Fruit fly (Drosophila melanogaster) whole organism, prepupa: ENCODE data around the gene Edg91.
A peak's percentile ranks its signal among the peaks of the same experiment; 100 is the strongest.

Source experiments
- CG10631 ChIP-seq: fragments of 200-800 bp; sonication (Bioruptor generic); optimal IDR thresholded peaks from 2 replicates; lab custom pipeline; 2016; ENCODE audit warnings: missing biosample characterization, missing genetic modification characterization
- CG10669 ChIP-seq: fragments of 200-800 bp; sonication (Bioruptor generic); optimal IDR thresholded peaks from 3 replicates; lab custom pipeline; 2018; ENCODE audit warnings: missing biosample characterization, mild to moderate bottlenecking, missing genetic modification characterization, moderate library complexity
- CG11294 ChIP-seq: fragments of 200-800 bp; sonication (Bioruptor generic); IDR thresholded peaks from 2 replicates; pipeline ENCODE4 v1.3.6; 2022; ENCODE audit warnings: missing biosample characterization, missing genetic modification characterization
- CG16779 ChIP-seq: fragments of 200-800 bp; sonication (Bioruptor generic); optimal IDR thresholded peaks from 3 replicates; lab custom pipeline; 2017; ENCODE audit warnings: missing biosample characterization, mild to moderate bottlenecking, missing genetic modification characterization
- CG3032 ChIP-seq: fragments of 200-800 bp; optimal IDR thresholded peaks from 2 replicates; lab custom pipeline; 2019; ENCODE audit warnings: missing biosample characterization, mild to moderate bottlenecking, missing genetic modification characterization, moderate library complexity
- CG31627 ChIP-seq: fragments of 200-800 bp; sonication (Bioruptor generic); optimal IDR thresholded peaks from 3 replicates; lab custom pipeline; 2016; ENCODE audit warnings: missing biosample characterization, missing genetic modification characterization
- CG32006 ChIP-seq: fragments of 200-800 bp; sonication (Bioruptor generic); optimal IDR thresholded peaks from 3 replicates; lab custom pipeline; 2017; ENCODE audit warnings: missing biosample characterization, mild to moderate bottlenecking, missing genetic modification characterization
- CG3919 ChIP-seq: fragments of 200-800 bp; sonication (Bioruptor generic); optimal IDR thresholded peaks from 3 replicates; lab custom pipeline; 2016; ENCODE audit warnings: missing biosample characterization, missing genetic modification characterization
- CG6276 ChIP-seq: fragments of 200-800 bp; sonication (Bioruptor generic); optimal IDR thresholded peaks from 2 replicates; lab custom pipeline; 2017; ENCODE audit warnings: missing biosample characterization, mild to moderate bottlenecking, missing genetic modification characterization
- CG6854 ChIP-seq: fragments of 200-800 bp; sonication (Bioruptor generic); optimal IDR thresholded peaks from 2 replicates; lab custom pipeline; 2017; ENCODE audit warnings: missing biosample characterization, mild to moderate bottlenecking, missing genetic modification characterization
- CG7368 ChIP-seq: fragments of 200-800 bp; sonication (Bioruptor generic); optimal IDR thresholded peaks from 3 replicates; lab custom pipeline; 2016; ENCODE audit warnings: missing biosample characterization, missing genetic modification characterization
- CG8119 ChIP-seq: fragments of 200-800 bp; sonication (Bioruptor generic); IDR thresholded peaks from 3 replicates; pipeline ENCODE4 v1.3.6; 2022; ENCODE audit warnings: missing biosample characterization, missing genetic modification characterization
- CG8319 ChIP-seq: fragments of 200-800 bp; sonication (Bioruptor generic); optimal IDR thresholded peaks from 3 replicates; lab custom pipeline; 2016; ENCODE audit warnings: missing biosample characterization, missing genetic modification characterization
- CG9139 ChIP-seq: fragments of 200-800 bp; sonication (Bioruptor generic); optimal IDR thresholded peaks from 3 replicates; lab custom pipeline; 2017; ENCODE audit warnings: missing biosample characterization, mild to moderate bottlenecking, missing genetic modification characterization
- Eip78C ChIP-seq: fragments of 200-800 bp; sonication (Bioruptor generic); peaks from one replicate; lab custom pipeline; 2016; ENCODE audit warnings: missing biosample characterization, missing genetic modification characterization
- Eip93F ChIP-seq: fragments of 200-800 bp; sonication (Bioruptor generic); optimal IDR thresholded peaks from 2 replicates; lab custom pipeline; 2016; ENCODE audit warnings: missing biosample characterization, mild to moderate bottlenecking, missing genetic modification characterization
- Ets21C ChIP-seq: fragments of 200-800 bp; sonication (Bioruptor generic); optimal IDR thresholded peaks from 3 replicates; lab custom pipeline; 2016; ENCODE audit warnings: missing biosample characterization, missing genetic modification characterization
- Gug ChIP-seq: fragments of 200-800 bp; sonication (Bioruptor generic); IDR thresholded peaks from 2 replicates; pipeline ENCODE4 v1.3.6; 2022; ENCODE audit warnings: missing biosample characterization, missing genetic modification characterization
- Hr38 ChIP-seq: sonication (Bioruptor generic); optimal IDR thresholded peaks from 2 replicates; lab custom pipeline; 2016; ENCODE audit warnings: missing biosample characterization, missing genetic modification characterization
- Hr39 ChIP-seq: fragments of 200-800 bp; sonication (Bioruptor generic); optimal IDR thresholded peaks from 2 replicates; lab custom pipeline; 2016; ENCODE audit warnings: missing biosample characterization, missing genetic modification characterization
- Hr4 ChIP-seq: fragments of 200-800 bp; sonication (Bioruptor generic); optimal IDR thresholded peaks from 3 replicates; lab custom pipeline; 2016; ENCODE audit warnings: missing biosample characterization, missing genetic modification characterization
- Lpt ChIP-seq: fragments of 200-800 bp; sonication (Bioruptor generic); optimal IDR thresholded peaks from 3 replicates; lab custom pipeline; 2016; ENCODE audit warnings: missing biosample characterization, missing genetic modification characterization
- Met ChIP-seq: fragments of 200-800 bp; sonication (Bioruptor generic); optimal IDR thresholded peaks from 3 replicates; lab custom pipeline; 2016; ENCODE audit warnings: missing biosample characterization, missing genetic modification characterization
- OdsH ChIP-seq: fragments of 200-800 bp; sonication (Bioruptor generic); optimal IDR thresholded peaks from 3 replicates; lab custom pipeline; 2016; ENCODE audit warnings: missing biosample characterization, missing genetic modification characterization
- Smox ChIP-seq: fragments of 200-800 bp; sonication (Bioruptor generic); optimal IDR thresholded peaks from 3 replicates; lab custom pipeline; 2016; ENCODE audit warnings: missing biosample characterization, missing genetic modification characterization
- dac ChIP-seq: fragments of 200-800 bp; sonication (Bioruptor generic); optimal IDR thresholded peaks from 2 replicates; lab custom pipeline; 2017; ENCODE audit warnings: missing biosample characterization, mild to moderate bottlenecking, missing genetic modification characterization
- dsx ChIP-seq: fragments of 200-800 bp; optimal IDR thresholded peaks from 3 replicates; lab custom pipeline; 2019; ENCODE audit warnings: missing biosample characterization, mild to moderate bottlenecking, missing genetic modification characterization, moderate library complexity; ENCODE audit not compliant: poor library complexity, severe bottlenecking
- esn ChIP-seq: fragments of 200-800 bp; sonication (Bioruptor generic); optimal IDR thresholded peaks from 2 replicates; lab custom pipeline; 2016; ENCODE audit warnings: missing biosample characterization, mild to moderate bottlenecking, missing genetic modification characterization, moderate library complexity
- fd59A ChIP-seq: fragments of 200-800 bp; sonication (Bioruptor generic); optimal IDR thresholded peaks from 2 replicates; lab custom pipeline; 2017; ENCODE audit warnings: missing biosample characterization, mild to moderate bottlenecking, missing genetic modification characterization, missing genetic modification reagents
- fd85E ChIP-seq: fragments of 200-800 bp; sonication (Bioruptor generic); optimal IDR thresholded peaks from 3 replicates; lab custom pipeline; 2016; ENCODE audit warnings: missing biosample characterization, missing genetic modification characterization
- fkh ChIP-seq: fragments of 200-800 bp; sonication (Bioruptor generic); optimal IDR thresholded peaks from 3 replicates; lab custom pipeline; 2017; ENCODE audit warnings: missing biosample characterization, mild to moderate bottlenecking, missing genetic modification characterization, moderate library complexity
- pdm3 ChIP-seq: fragments of 200-800 bp; sonication (Bioruptor generic); optimal IDR thresholded peaks from 3 replicates; lab custom pipeline; 2016; ENCODE audit warnings: missing biosample characterization, missing genetic modification characterization
- salr ChIP-seq, 2 experiments: fragments of 200-800 bp; sonication (Bioruptor generic); optimal IDR thresholded peaks; 3 replicates each; lab custom pipeline; 2016 to 2018; ENCODE audit warnings: missing biosample characterization in 2 of 2, missing genetic modification characterization in 2 of 2, mild to moderate bottlenecking in 1 of 2
- ss ChIP-seq, 2 experiments: fragments of 200-800 bp; sonication (Bioruptor generic); optimal IDR thresholded peaks; 2 replicates in 1 of 2; 3 replicates in 1 of 2; lab custom pipeline; 2017 to 2018; ENCODE audit warnings: mild to moderate bottlenecking in 2 of 2, missing biosample characterization in 2 of 2, missing genetic modification characterization in 2 of 2, moderate library complexity in 1 of 2
- svp ChIP-seq: fragments of 200-800 bp; sonication (Bioruptor generic); peaks from one replicate; lab custom pipeline; 2016; ENCODE audit warnings: missing biosample characterization, missing genetic modification characterization
- topi ChIP-seq: fragments of 200-800 bp; sonication (Bioruptor generic); optimal IDR thresholded peaks from 3 replicates; lab custom pipeline; 2016; ENCODE audit warnings: missing biosample characterization, missing genetic modification characterization

Edg91 gene

DNA sequence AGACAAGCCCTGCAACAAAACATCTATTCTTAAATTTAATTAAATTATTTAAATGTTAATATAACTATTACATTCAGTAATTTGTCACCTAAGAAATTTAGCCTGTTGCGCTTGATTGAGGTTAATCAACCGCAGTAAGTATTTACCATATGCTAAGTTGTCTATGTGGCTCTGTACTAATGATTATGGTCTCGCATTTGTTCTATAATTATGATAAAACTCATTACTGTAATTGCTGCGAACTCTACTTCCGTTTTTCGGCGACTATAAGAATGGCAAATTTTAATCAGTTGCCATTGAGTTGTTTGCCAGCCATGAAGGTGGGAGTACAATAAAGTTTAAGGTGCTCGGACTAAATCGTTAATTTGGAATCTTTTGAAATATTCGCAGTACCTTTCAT, 1.3 kb upstream of the Edg91 start, which contains the start of gene CG34281 (continued):
- TF ChIP-seq CG32006, result no peak

DNA sequence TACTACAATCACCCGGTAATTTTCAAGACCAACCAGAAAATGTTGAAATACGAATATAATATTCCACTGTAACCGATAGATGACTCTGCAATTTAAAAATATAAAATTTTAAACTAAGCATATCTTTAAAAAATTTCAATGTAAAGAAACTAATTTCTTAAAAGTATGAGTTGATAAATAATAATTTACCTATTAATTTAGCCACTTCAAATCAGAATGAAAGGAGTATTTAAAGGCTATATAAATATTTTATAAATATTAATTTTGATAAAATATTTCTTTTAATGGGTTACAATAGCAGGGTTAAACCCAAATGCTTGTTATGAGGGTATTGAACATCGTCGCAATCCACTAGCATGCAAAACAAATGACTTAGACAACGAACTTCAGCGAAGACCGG, 525 bp upstream of the Edg91 start:
- TF ChIP-seq Eip78C (GFP tag; lab: Kevin White, UChicago) (peak; percentile 45), CG11294 (GFP tag; lab: Robert Waterston, UW) (no peak)

DNA sequence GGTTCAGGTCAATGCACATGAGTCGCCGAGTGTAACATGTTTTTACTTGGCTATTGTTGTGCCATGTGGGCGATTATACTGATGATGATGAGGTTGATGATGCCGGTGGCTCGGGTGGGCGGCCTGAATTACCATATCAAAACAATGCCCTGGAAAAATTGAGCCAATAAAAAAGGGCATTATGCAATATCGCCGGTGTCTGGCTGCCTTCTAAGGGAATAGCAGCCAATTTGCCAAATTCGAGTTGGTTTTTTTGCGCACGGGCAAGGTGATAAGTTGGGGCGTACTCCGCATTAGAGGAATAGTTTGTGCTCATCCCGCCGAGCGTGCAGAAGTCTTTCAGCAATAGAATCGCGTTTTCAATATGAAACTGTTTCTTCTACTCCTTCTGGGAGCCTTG, 2.3 kb downstream of the Edg91 start, which contains the start of gene CG14329:
CG14329 (plus strand) TSS at position 301 of the 400 bp plus-strand sequence.
- no peak for TF ChIP-seq Hr4 (GFP tag; lab: Kevin White, UChicago)
- no peak for TF ChIP-seq Eip78C (GFP tag; lab: Kevin White, UChicago)
- no peak for TF ChIP-seq CG10669
- TF ChIP-seq Ets21C (GFP tag; lab: Kevin White, UChicago), result no peak
- TF ChIP-seq pdm3 (GFP tag; lab: Kevin White, UChicago), result no peak
- TF ChIP-seq CG32006, result no peak
- TF ChIP-seq fd59A (GFP tag; lab: Kevin White, UChicago), result no peak
- TF ChIP-seq CG6276 (GFP tag; lab: Kevin White, UChicago), result no peak
- no peak for TF ChIP-seq fkh

DNA sequence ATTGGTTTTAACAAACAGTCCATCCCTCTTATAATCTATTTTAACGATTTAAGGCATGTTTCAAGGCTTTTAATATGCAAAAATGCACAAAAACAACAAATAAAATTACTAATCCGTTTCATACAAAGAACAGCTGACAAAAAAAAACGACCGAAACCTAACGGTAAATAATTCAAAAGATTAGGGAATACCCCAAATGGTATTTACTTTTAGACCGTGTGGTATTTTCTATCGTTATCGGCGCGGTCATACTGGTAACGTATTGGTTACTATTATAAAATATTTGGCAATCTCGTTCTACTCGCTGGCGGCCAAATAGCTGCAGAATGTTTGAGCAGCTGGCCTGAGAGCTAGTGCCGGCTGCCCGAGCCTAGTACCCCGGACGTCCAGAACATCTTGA, 5.4 kb downstream of the Edg91 start, which contains the start of gene sll:
sll (plus strand) TSS at position 235 of the 400 bp plus-strand sequence.
- TF ChIP-seq fkh, result peak; percentile 77
- TF ChIP-seq Ets21C (GFP tag; lab: Kevin White, UChicago), result no peak
- no peak for TF ChIP-seq OdsH (GFP tag; lab: Kevin White, UChicago)
- peak; percentile 33 for TF ChIP-seq Eip78C (GFP tag; lab: Kevin White, UChicago)

DNA sequence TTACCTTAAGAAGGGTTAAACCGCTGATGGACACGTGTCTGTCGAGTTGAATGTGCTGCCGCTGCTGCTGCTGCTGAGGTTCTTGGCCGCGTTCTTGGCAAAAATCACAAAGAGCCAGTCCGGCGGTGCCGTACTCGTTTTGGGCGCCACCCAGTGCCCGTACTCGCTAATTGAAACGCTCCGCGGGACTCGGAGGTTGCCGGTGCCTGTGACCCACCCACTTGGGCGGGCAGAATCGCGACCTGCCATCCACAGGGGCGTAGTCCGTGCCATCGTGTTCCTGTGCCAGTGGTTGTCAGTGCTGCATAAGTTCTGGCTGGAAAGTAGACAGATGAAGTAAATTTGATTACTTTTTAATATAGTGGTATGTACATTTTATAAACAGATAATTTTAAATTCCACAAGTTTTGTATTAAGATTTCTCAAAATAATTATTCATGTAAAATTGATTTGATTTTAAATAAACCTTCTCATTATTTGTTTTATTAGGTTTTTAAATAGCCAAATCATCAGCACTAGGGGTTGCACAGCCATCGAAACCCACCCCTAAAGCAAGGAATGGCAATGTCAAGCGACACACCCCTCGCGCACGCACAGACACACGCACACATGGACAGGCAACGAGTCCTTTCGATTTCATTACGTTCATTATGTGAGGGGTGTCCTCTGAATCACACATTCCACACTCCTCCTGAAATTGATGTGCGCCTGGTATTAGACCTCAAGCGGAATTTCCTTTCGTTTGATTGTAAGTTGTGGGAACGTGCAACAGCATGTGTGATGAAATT, 6.2 kb downstream of the Edg91 start:
- TF ChIP-seq Eip78C (GFP tag; lab: Kevin White, UChicago) (peak; percentile 9), fd85E (GFP tag; lab: Kevin White, UChicago) (no peak), CG16779 (tag; lab: Kevin White, UChicago) (no peak), ss (GFP tag; optimal IDR thresholded peaks at IDR 0.05; lab: Kevin White, UChicago) (peak; percentile 30 to 36), pdm3 (GFP tag; lab: Kevin White, UChicago) (no peak), Hr39 (no peak), Hr4 (GFP tag; lab: Kevin White, UChicago) (no peak), CG8119 (GFP tag; lab: Robert Waterston, UW) (no peak)

DNA sequence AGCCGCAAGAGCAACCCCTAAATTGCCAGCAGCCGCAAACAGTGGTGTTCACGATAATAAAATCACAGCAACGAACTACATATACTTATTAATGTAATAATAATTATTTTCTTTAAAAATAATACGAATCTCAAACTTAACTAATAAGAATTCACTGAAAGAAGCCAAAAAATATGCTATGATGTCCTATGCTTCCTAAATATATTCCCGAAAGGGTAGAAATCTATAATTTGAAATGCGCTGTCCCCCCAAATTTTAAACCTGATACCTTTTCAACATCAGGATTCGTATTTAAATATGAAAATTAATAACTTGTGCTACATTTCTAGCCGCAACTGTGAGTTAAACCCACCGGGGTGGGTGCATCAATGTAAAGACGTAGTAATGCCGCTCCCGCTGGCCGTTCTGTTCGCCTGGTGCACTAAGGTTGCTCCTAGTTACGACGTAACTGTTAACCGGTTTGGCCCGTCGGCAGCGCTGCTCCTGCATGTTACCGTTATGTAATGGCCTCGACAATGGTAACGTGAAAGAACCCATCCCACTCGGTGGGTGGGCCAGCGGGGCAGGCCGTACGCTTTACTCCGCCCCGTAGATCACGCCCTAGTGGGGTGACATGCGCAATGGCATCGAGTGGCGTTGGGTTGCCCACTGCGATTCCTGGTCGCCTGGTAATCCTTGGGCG, 7.0 kb downstream of the Edg91 start:
- peak; percentile 33 for TF ChIP-seq fd59A (GFP tag; lab: Kevin White, UChicago)
- TF ChIP-seq pdm3 (GFP tag; lab: Kevin White, UChicago), result no peak
- TF ChIP-seq Hr39, result peak; percentile 2
- TF ChIP-seq CG31627 (GFP tag; lab: Kevin White, UChicago), result peak; percentile 27
- TF ChIP-seq Eip78C (GFP tag; lab: Kevin White, UChicago), result peak; percentile 88
- TF ChIP-seq CG8319 (GFP tag; lab: Kevin White, UChicago), result no peak
- TF ChIP-seq CG3032, result no peak
- TF ChIP-seq CG7368 (GFP tag; lab: Kevin White, UChicago), result no peak
- TF ChIP-seq dsx (GFP tag; lab: Kevin White, UChicago), result peak; percentile 58
- peak; percentile 19 for TF ChIP-seq CG9139 (GFP tag; lab: Kevin White, UChicago)
- TF ChIP-seq Hr4 (GFP tag; lab: Kevin White, UChicago), result peak; percentile 22
- no peak for TF ChIP-seq Eip93F (GFP tag; lab: Kevin White, UChicago)
- TF ChIP-seq esn, result no peak
- peak; percentile 55 for TF ChIP-seq CG10631 (GFP tag; lab: Kevin White, UChicago)
- peak; percentile 45 for TF ChIP-seq svp (GFP tag; lab: Kevin White, UChicago)
- TF ChIP-seq Smox (GFP tag; lab: Kevin White, UChicago), result peak; percentile 43
- no peak for TF ChIP-seq CG6854
- TF ChIP-seq Lpt (GFP tag; lab: Kevin White, UChicago), result no peak
- no peak for TF ChIP-seq Gug (GFP tag; lab: Robert Waterston, UW)
- TF ChIP-seq Hr38 (GFP tag; lab: Kevin White, UChicago), result no peak
- TF ChIP-seq topi (GFP tag; lab: Kevin White, UChicago), result peak; percentile 37
- TF ChIP-seq fkh, result peak; percentile 10
- TF ChIP-seq CG6276 (GFP tag; lab: Kevin White, UChicago), result peak; percentile 60
- peak; percentile 3 for TF ChIP-seq dac (GFP tag; lab: Kevin White, UChicago)
- peak; percentile 73 for TF ChIP-seq CG32006
- TF ChIP-seq CG8119 (GFP tag; lab: Robert Waterston, UW), result peak; percentile 51
- TF ChIP-seq salr (GFP tag; optimal IDR thresholded peaks at IDR 0.05; lab: Kevin White, UChicago), result peak in 1 of 2 experiments; percentile 39
- peak; percentile 17 for TF ChIP-seq Met (GFP tag; lab: Kevin White, UChicago)
- peak; percentile 21 for TF ChIP-seq CG3919 (GFP tag; lab: Kevin White, UChicago)
